Fruit fly (Drosophila melanogaster): Measurements from ENCODE around the gene CG17234.
A peak's percentile ranks its signal among the peaks of the same experiment; 100 is the strongest.

- TF ChIP-seq CG10348 (GFP tag; IDR thresholded peaks at IDR 0.05) (peak; percentile 98), Snoo (tag; optimal IDR thresholded peaks at IDR 0.05) (peak; percentile 97), Pif1B (GFP tag; optimal IDR thresholded peaks at IDR 0.05) (peak; percentile 99), EcR (GFP tag; optimal IDR thresholded peaks at IDR 0.05) (peak; percentile 80), CG8159 (tag; optimal IDR thresholded peaks at IDR 0.05) (peak; percentile 98), CG13204 (GFP tag; optimal IDR thresholded peaks at IDR 0.05) (peak; percentile 96), Ets98B (GFP tag; IDR thresholded peaks at IDR 0.05) (peak; percentile 99), Pif1A (GFP tag; optimal IDR thresholded peaks at IDR 0.05) (peak; percentile 99), CG15710 (tag; optimal IDR thresholded peaks at IDR 0.05) (peak; percentile 99), CG34367 (tag; optimal IDR thresholded peaks at IDR 0.05) (peak; percentile 99), CG32121 (GFP tag; IDR thresholded peaks at IDR 0.05) (peak; percentile 99), CG14655 (GFP tag; optimal IDR thresholded peaks at IDR 0.05) (peak; percentile 99), CG12605 (GFP tag; IDR thresholded peaks at IDR 0.05) (peak; percentile 100), CG8301 (tag; optimal IDR thresholded peaks at IDR 0.05) (peak; percentile 99)
Observed at dm6 chr2L:2221649-2222150, 31.1 kb upstream of the CG17234 start.

Measured in whole organism, pupa.